ENCODE assay signal across 1 worm cellular context in the genomic region with DNA sequence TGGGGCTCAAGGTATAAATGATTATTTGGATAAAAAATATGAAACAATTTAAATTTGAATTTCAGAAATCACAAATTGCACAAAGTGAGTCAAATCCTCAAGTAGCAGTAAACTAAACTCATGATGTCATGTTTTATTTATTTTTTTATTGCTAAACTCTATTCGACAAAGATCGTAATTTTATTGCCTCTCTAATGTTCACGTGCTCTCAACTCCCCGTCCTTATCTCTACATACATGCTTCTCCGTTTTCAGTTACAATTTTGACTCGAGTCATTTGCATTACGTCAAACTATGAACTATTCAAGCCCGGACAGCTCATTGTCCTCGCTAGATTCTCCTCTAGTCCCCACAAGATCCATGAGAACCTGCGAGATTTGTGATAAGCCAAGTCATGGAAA.
TF ChIP-seq lines count a peak whose summit lies in the region.

nhr-99 (plus strand) TSS at position 263 of the 400 bp plus-strand sequence.

TF ChIP-seq in whole organism, L2 larva, 48 proteins besides CTCF, POLR2A, EP300 and RAD21 (continued from another document):
- peak; percentile 43 for TF ChIP-seq sma-9 (GFP tag; optimal IDR thresholded peaks at IDR 0.05; lab: Kevin White, UChicago)
- no peak for TF ChIP-seq sma-9 (tag; optimal IDR thresholded peaks at IDR 0.05; lab: Kevin White, UChicago)
- no peak for TF ChIP-seq lin-39 (tag; optimal IDR thresholded peaks at IDR 0.05; lab: Kevin White, UChicago)
- no peak for TF ChIP-seq alr-1 (tag; optimal IDR thresholded peaks at IDR 0.05; lab: Kevin White, UChicago)
- no peak for TF ChIP-seq Y55F3AM.14 (GFP tag; optimal IDR thresholded peaks at IDR 0.05; lab: Kevin White, UChicago)
- TF ChIP-seq F13H6.1 (tag; optimal IDR thresholded peaks at IDR 0.05; lab: Kevin White, UChicago): no peak
- TF ChIP-seq snpc-4 (tag; optimal IDR thresholded peaks at IDR 0.05; lab: Kevin White, UChicago): no peak
TF ChIP-seq in whole organism, L2 larva: peak in this region for 3.
